Worm (Caenorhabditis elegans): ENCODE data around the gene scly-1.
A peak's percentile ranks its signal among the peaks of the same experiment; 100 is the strongest.

DNA sequence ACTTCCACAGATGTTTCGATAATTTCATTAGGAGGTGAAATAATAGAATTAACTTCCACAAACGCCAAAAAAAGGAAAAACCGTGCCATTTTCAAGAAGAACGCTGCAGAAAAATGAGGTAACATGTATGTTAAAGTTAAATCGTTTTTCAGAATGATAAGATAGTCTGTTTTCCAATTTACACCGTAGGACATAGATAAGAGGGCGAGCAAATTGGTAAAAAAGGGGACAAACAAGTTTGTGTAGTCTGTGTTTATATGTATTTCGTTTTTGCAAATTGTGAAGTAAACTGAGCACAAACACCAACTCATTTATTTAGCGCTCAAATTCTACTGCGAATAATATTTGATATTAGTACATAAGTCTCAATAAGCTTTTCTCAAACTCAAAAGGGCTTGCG, 21.0 kb downstream of the scly-1 start, which contains the start of gene F13H8.11:
- TF ChIP-seq pqm-1 (tag; optimal IDR thresholded peaks at IDR 0.05) (no peak), ceh-9 (tag; optimal IDR thresholded peaks at IDR 0.05) (no peak), pha-4 (tag; optimal IDR thresholded peaks at IDR 0.05) (no peak), fkh-10 (GFP tag; optimal IDR thresholded peaks at IDR 0.05) (no peak), nfya-1 (tag; optimal IDR thresholded peaks at IDR 0.05) (no peak), elt-2 (tag; optimal IDR thresholded peaks at IDR 0.05) (peak; percentile 10), ceh-34 (tag; optimal IDR thresholded peaks at IDR 0.05) (no peak), unc-3 (GFP tag; conservative IDR thresholded peaks at IDR 0.05) (no peak), unc-3 (tag; optimal IDR thresholded peaks at IDR 0.05) (no peak), ceh-2 (tag; optimal IDR thresholded peaks at IDR 0.05) (no peak), fax-1 (tag; optimal IDR thresholded peaks at IDR 0.05) (no peak), lin-11 (tag; optimal IDR thresholded peaks at IDR 0.05) (no peak), Y22D7AL.16 (tag; optimal IDR thresholded peaks at IDR 0.05) (no peak), dmd-4 (tag; optimal IDR thresholded peaks at IDR 0.05; ENCODE audit: borderline replicate concordance) (no peak), lim-6 (tag; optimal IDR thresholded peaks at IDR 0.05) (no peak)

Data from whole organism, late embryonic.